Worm (Caenorhabditis elegans) whole organism, late embryonic: ENCODE results near the gene lin-29.
A peak's percentile ranks its signal among the peaks of the same experiment; 100 is the strongest.

Experiments
- ceh-30 ChIP-seq: fragments of 150-350 bp; optimal IDR thresholded peaks from 2 replicates; lab custom pipeline; 2014; ENCODE audit warnings: missing biosample characterization, missing genetic modification characterization
- elt-2 ChIP-seq: sonication (generic microtip); optimal IDR thresholded peaks from 2 replicates; lab custom pipeline; 2016; ENCODE audit warnings: missing genetic modification reagents, missing genetic modification characterization, missing compliant biosample characterization
- fkh-6 ChIP-seq: sonication (generic microtip); optimal IDR thresholded peaks from 2 replicates; lab custom pipeline; 2016; ENCODE audit warnings: missing genetic modification characterization, missing compliant biosample characterization
- hlh-6 ChIP-seq: sonication (generic microtip); optimal IDR thresholded peaks from 2 replicates; lab custom pipeline; 2016; ENCODE audit warnings: missing genotype, missing genetic modification characterization, missing compliant biosample characterization
- nhr-11 ChIP-seq: fragments of 150-350 bp; optimal IDR thresholded peaks from 2 replicates; lab custom pipeline; 2014; ENCODE audit warnings: missing biosample characterization, missing genetic modification characterization
- npax-4 ChIP-seq: sonication (generic microtip); optimal IDR thresholded peaks from 2 replicates; lab custom pipeline; 2016; ENCODE audit warnings: missing genetic modification characterization, missing compliant biosample characterization
- pqm-1 ChIP-seq: sonication (generic microtip); optimal IDR thresholded peaks from 2 replicates; lab custom pipeline; 2016; ENCODE audit warnings: missing genetic modification characterization, missing compliant biosample characterization
- rnt-1 ChIP-seq: sonication (generic microtip); optimal IDR thresholded peaks from 2 replicates; lab custom pipeline; 2016; ENCODE audit warnings: missing genetic modification characterization, missing compliant biosample characterization
- unc-86 ChIP-seq: sonication (generic microtip); optimal IDR thresholded peaks from 2 replicates; lab custom pipeline; 2016; ENCODE audit warnings: missing genetic modification characterization, missing compliant biosample characterization
- zip-5 ChIP-seq: sonication (generic microtip); optimal IDR thresholded peaks from 2 replicates; lab custom pipeline; 2016; ENCODE audit warnings: missing genetic modification characterization, missing compliant biosample characterization

ce11 chrII:11974048-11974995 lies 39.2 kb upstream of the lin-29 start:
- TF ChIP-seq hlh-6 = no peak
- TF ChIP-seq zip-5 (tag; lab: Kevin White, UChicago) = no peak
- no peak for TF ChIP-seq rnt-1
- no peak for TF ChIP-seq pqm-1 (tag; lab: Kevin White, UChicago)
- no peak for TF ChIP-seq nhr-11
- peak; percentile 23 for TF ChIP-seq elt-2 (tag; lab: Kevin White, UChicago)
- TF ChIP-seq unc-86 = no peak
- TF ChIP-seq npax-4 (tag; lab: Kevin White, UChicago) = no peak
- TF ChIP-seq fkh-6 (tag; lab: Kevin White, UChicago) = no peak
- TF ChIP-seq ceh-30 (tag; lab: Kevin White, UChicago) = no peak
